Fruit fly (Drosophila melanogaster) whole organism, pupa: Measurements from ENCODE around the gene spri.

Experiments used
- CG34367 ChIP-seq: fragments of 200-800 bp; sonication (Bioruptor generic); optimal IDR thresholded peaks from 2 replicates; lab custom pipeline; 2018; ENCODE audit warnings: missing biosample characterization, mild to moderate bottlenecking, missing genetic modification characterization
- gl ChIP-seq: fragments of 200-800 bp; sonication (Bioruptor generic); optimal IDR thresholded peaks from 2 replicates; lab custom pipeline; 2018; ENCODE audit warnings: missing biosample characterization, mild to moderate bottlenecking, missing genetic modification characterization

- TF ChIP-seq CG34367 (no peak), gl (tag; lab: Kevin White, UChicago) (no peak)
Observed at dm6 chrX:10535029-10535428, 50.2 kb downstream of the spri start.
